Worm (Caenorhabditis elegans): ENCODE data around the gene spp-9.

DNA sequence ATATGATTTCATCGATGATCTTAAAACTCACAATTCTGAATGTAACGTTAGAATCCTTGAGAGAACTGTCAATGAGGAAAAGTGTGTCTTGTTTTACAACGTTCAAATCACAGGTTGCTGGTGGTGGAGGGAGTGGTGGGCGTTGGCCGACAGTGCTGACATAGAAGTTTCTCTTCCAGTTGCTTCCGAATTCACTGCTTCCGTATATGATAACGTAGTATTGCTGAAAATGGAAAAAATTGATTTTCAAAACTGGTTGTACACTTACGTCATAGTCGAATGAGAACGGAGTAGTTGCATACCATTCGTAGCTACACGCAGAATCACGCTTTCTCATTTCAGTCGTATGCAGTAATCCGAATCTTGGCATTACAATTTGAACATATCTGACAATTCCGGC, 4.3 kb downstream of the spp-9 start:
- no peak for TF ChIP-seq ces-1 (GFP tag; optimal IDR thresholded peaks at IDR 0.05)
- no peak for TF ChIP-seq nhr-237 (tag; optimal IDR thresholded peaks at IDR 0.05)
